Worm (Caenorhabditis elegans) whole organism, L1 larva: ENCODE data around the gene col-146.

ENCODE experiments used
- C04F5.9 ChIP-seq: sonication (generic microtip); optimal IDR thresholded peaks from 2 replicates; lab custom pipeline; 2016; ENCODE audit warnings: missing genetic modification characterization, missing compliant biosample characterization
- C16A3.4 ChIP-seq: fragments of 150-350 bp; optimal IDR thresholded peaks from 2 replicates; lab custom pipeline; 2014; ENCODE audit warnings: missing biosample characterization, missing genetic modification characterization
- C34B4.2 ChIP-seq: sonication (generic microtip); optimal IDR thresholded peaks from 2 replicates; lab custom pipeline; 2017; ENCODE audit warnings: mild to moderate bottlenecking, missing genetic modification characterization, missing compliant biosample characterization
- Y116A8C.19 ChIP-seq: sonication (generic microtip); optimal IDR thresholded peaks from 2 replicates; lab custom pipeline; 2016; ENCODE audit warnings: missing compliant biosample characterization, missing genetic modification characterization, borderline replicate concordance
- alr-1 ChIP-seq: fragments of 200-800 bp; sonication (Bioruptor generic); optimal IDR thresholded peaks from 2 replicates; lab custom pipeline; 2018; ENCODE audit warnings: borderline replicate concordance, mild to moderate bottlenecking, missing genetic modification characterization, missing compliant biosample characterization
- aly-2 ChIP-seq: fragments of 150-350 bp; optimal IDR thresholded peaks from 2 replicates; lab custom pipeline; 2014; ENCODE audit warnings: missing biosample characterization, missing genetic modification characterization
- ceh-63 ChIP-seq: fragments of 200-800 bp; sonication (Bioruptor generic); optimal IDR thresholded peaks from 2 replicates; lab custom pipeline; 2018; ENCODE audit warnings: mild to moderate bottlenecking, missing genetic modification characterization, missing compliant biosample characterization
- ceh-8 ChIP-seq: fragments of 200-800 bp; sonication (Bioruptor generic); optimal IDR thresholded peaks from 2 replicates; lab custom pipeline; 2018; ENCODE audit warnings: mild to moderate bottlenecking, missing genetic modification characterization, moderate library complexity, missing compliant biosample characterization
- ceh-88 ChIP-seq: fragments of 200-800 bp; sonication (Bioruptor generic); IDR thresholded peaks from 2 replicates; pipeline ENCODE4 v1.3.6; 2022; ENCODE audit warnings: missing genetic modification characterization, missing compliant biosample characterization
- ces-1 ChIP-seq: fragments of 150-350 bp; optimal IDR thresholded peaks from 2 replicates; lab custom pipeline; 2014; ENCODE audit warnings: missing biosample characterization, missing genetic modification reagents, missing genetic modification characterization
- efl-1 ChIP-seq, 4 experiments: fragments of 150-350 bp; optimal IDR thresholded peaks in 3 of 4; peaks in 1 of 4; 1 replicate in 1 of 4; 2 replicates in 3 of 4; lab custom pipeline; 2014; ENCODE audit warnings: missing biosample characterization in 2 of 4, missing genetic modification characterization in 2 of 4, missing genetic modification reagents in 2 of 4
- efl-3 ChIP-seq: fragments of 200-800 bp; sonication (Bioruptor generic); optimal IDR thresholded peaks from 2 replicates; lab custom pipeline; 2018; ENCODE audit warnings: mild to moderate bottlenecking, missing genetic modification characterization, missing compliant biosample characterization
- egl-27 ChIP-seq, 2 experiments: fragments of 150-350 bp in 1 of 2; sonication (generic microtip); optimal IDR thresholded peaks; 3 replicates each; lab custom pipeline; 2017 to 2018; ENCODE audit warnings: missing biosample characterization in 2 of 2, missing genetic modification characterization in 2 of 2, missing genetic modification reagents in 2 of 2
- elt-3 ChIP-seq, 6 experiments: fragments of 150-350 bp in 1 of 6; sonication (generic microtip); optimal IDR thresholded peaks; 2 replicates each; lab custom pipeline; 2017 to 2018; ENCODE audit warnings: missing biosample characterization in 6 of 6, missing genetic modification characterization in 6 of 6, inconsistent platforms in 1 of 6
- fkh-10 ChIP-seq: sonication (generic microtip); optimal IDR thresholded peaks from 2 replicates; lab custom pipeline; 2017; ENCODE audit warnings: missing biosample characterization, missing genetic modification reagents, missing genetic modification characterization
- fos-1 ChIP-seq: fragments of 150-350 bp; optimal IDR thresholded peaks from 2 replicates; lab custom pipeline; 2014; ENCODE audit warnings: missing biosample characterization, missing genetic modification characterization
- grh-1 ChIP-seq: fragments of 200-800 bp; sonication (Bioruptor generic); IDR thresholded peaks from 2 replicates; pipeline ENCODE4 v1.3.6; 2022; ENCODE audit warnings: missing genetic modification reagents, missing genetic modification characterization, missing compliant biosample characterization
- hlh-17 ChIP-seq: fragments of 200-800 bp; sonication (Bioruptor generic); optimal IDR thresholded peaks from 2 replicates; lab custom pipeline; 2018; ENCODE audit warnings: missing genetic modification characterization, mild to moderate bottlenecking, missing compliant biosample characterization, moderate library complexity, borderline replicate concordance
- hlh-4 ChIP-seq: sonication (generic microtip); optimal IDR thresholded peaks from 2 replicates; lab custom pipeline; 2016; ENCODE audit warnings: mild to moderate bottlenecking, missing genetic modification characterization, missing compliant biosample characterization
- irx-1 ChIP-seq: sonication (generic microtip); optimal IDR thresholded peaks from 2 replicates; lab custom pipeline; 2016; ENCODE audit warnings: missing genetic modification characterization, missing compliant biosample characterization
- jun-1 ChIP-seq: fragments of 150-350 bp; optimal IDR thresholded peaks from 2 replicates; lab custom pipeline; 2014; ENCODE audit warnings: missing biosample characterization, missing genetic modification reagents, missing genetic modification characterization
- lin-14 ChIP-seq: fragments of 200-800 bp; sonication (Bioruptor generic); optimal IDR thresholded peaks from 2 replicates; lab custom pipeline; 2018; ENCODE audit warnings: mild to moderate bottlenecking, missing genetic modification characterization, moderate library complexity, missing compliant biosample characterization
- lin-35 ChIP-seq, 2 experiments: fragments of 150-350 bp; optimal IDR thresholded peaks; 2 replicates each; lab custom pipeline; 2014; ENCODE audit warnings: missing biosample characterization in 2 of 2, missing genetic modification characterization in 2 of 2, missing genetic modification reagents in 2 of 2
- lir-3 ChIP-seq: sonication (generic microtip); optimal IDR thresholded peaks from 2 replicates; lab custom pipeline; 2016; ENCODE audit warnings: mild to moderate bottlenecking, missing genetic modification characterization, moderate library complexity, missing compliant biosample characterization; ENCODE audit not compliant: poor library complexity
- lsy-2 ChIP-seq, 2 experiments: fragments of 150-350 bp; optimal IDR thresholded peaks; 2 replicates each; lab custom pipeline; 2014; ENCODE audit warnings: missing biosample characterization in 2 of 2, missing genetic modification characterization in 2 of 2
- mab-9 ChIP-seq: fragments of 200-800 bp; sonication (Bioruptor generic); IDR thresholded peaks from 2 replicates; pipeline ENCODE4 v1.3.6; 2022; ENCODE audit warnings: missing genetic modification reagents, missing genetic modification characterization, missing compliant biosample characterization
- mdl-1 ChIP-seq, 2 experiments: fragments of 150-350 bp; optimal IDR thresholded peaks; 2 replicates each; lab custom pipeline; 2014 to 2017; ENCODE audit warnings: missing biosample characterization in 2 of 2, missing genetic modification characterization in 2 of 2, inconsistent platforms in 1 of 2
- mef-2 ChIP-seq: fragments of 150-350 bp; optimal IDR thresholded peaks from 2 replicates; lab custom pipeline; 2014; ENCODE audit warnings: missing biosample characterization, missing genetic modification characterization
- nhr-12 ChIP-seq: sonication (generic microtip); optimal IDR thresholded peaks from 2 replicates; lab custom pipeline; 2017; ENCODE audit warnings: missing biosample characterization, missing genetic modification characterization
- nhr-19 ChIP-seq: fragments of 200-800 bp; sonication (Bioruptor generic); conservative IDR thresholded peaks from 2 replicates; pipeline ENCODE4 v1.3.6; 2022; ENCODE audit warnings: missing genetic modification characterization, missing compliant biosample characterization
- nhr-28 ChIP-seq: fragments of 150-350 bp; optimal IDR thresholded peaks from 2 replicates; lab custom pipeline; 2014; ENCODE audit warnings: missing biosample characterization, missing genetic modification characterization
- nhr-47 ChIP-seq: sonication (generic microtip); optimal IDR thresholded peaks from 2 replicates; lab custom pipeline; 2016; ENCODE audit warnings: mild to moderate bottlenecking, missing genetic modification characterization, moderate library complexity, missing compliant biosample characterization
- nhr-76 ChIP-seq: sonication (generic microtip); optimal IDR thresholded peaks from 2 replicates; lab custom pipeline; 2017; ENCODE audit warnings: missing biosample characterization, missing genetic modification characterization
- nhr-84 ChIP-seq: sonication (generic microtip); optimal IDR thresholded peaks from 2 replicates; lab custom pipeline; 2017; ENCODE audit warnings: missing biosample characterization, missing genetic modification characterization
- pax-3 ChIP-seq: fragments of 200-800 bp; sonication (Bioruptor generic); optimal IDR thresholded peaks from 2 replicates; lab custom pipeline; 2018; ENCODE audit warnings: mild to moderate bottlenecking, missing genetic modification characterization, moderate library complexity, missing compliant biosample characterization
- pqm-1 ChIP-seq: sonication (generic microtip); optimal IDR thresholded peaks from 3 replicates; lab custom pipeline; 2017; ENCODE audit warnings: missing biosample characterization, missing genetic modification characterization
- snu-23 ChIP-seq: sonication (generic microtip); optimal IDR thresholded peaks from 2 replicates; lab custom pipeline; 2016; ENCODE audit warnings: missing genetic modification characterization, missing compliant biosample characterization
- sptf-1 ChIP-seq: fragments of 150-350 bp; optimal IDR thresholded peaks from 2 replicates; lab custom pipeline; 2014; ENCODE audit warnings: missing biosample characterization, missing genetic modification characterization
- sup-37 ChIP-seq: fragments of 200-800 bp; sonication (Bioruptor generic); optimal IDR thresholded peaks from 2 replicates; lab custom pipeline; 2018; ENCODE audit warnings: mild to moderate bottlenecking, missing genetic modification characterization, missing compliant biosample characterization
- tlp-1 ChIP-seq: fragments of 150-350 bp; optimal IDR thresholded peaks from 2 replicates; lab custom pipeline; 2014; ENCODE audit warnings: missing biosample characterization, missing genetic modification characterization
- unc-130 ChIP-seq: fragments of 150-350 bp; optimal IDR thresholded peaks from 2 replicates; lab custom pipeline; 2017; ENCODE audit warnings: missing biosample characterization, missing genetic modification characterization, inconsistent platforms
- unc-62 ChIP-seq: fragments of 150-350 bp; optimal IDR thresholded peaks from 2 replicates; lab custom pipeline; 2014; ENCODE audit warnings: missing biosample characterization, missing genetic modification reagents, missing genetic modification characterization
- vab-15 ChIP-seq: sonication (generic microtip); optimal IDR thresholded peaks from 2 replicates; lab custom pipeline; 2017; ENCODE audit warnings: missing genotype, mild to moderate bottlenecking, missing genetic modification characterization, missing compliant biosample characterization

The col-146 gene

ce11 chrV:9582594-9583322 is 47.0 kb upstream of the col-146 start, which contains the start of gene rtfo-1 (continued):
- no peak for TF ChIP-seq efl-3 (GFP tag; lab: Kevin White, UChicago)
- peak; percentile 44 for TF ChIP-seq unc-130 (tag; lab: Kevin White, UChicago)
- no peak for TF ChIP-seq C34B4.2 (tag; lab: Kevin White, UChicago)
- TF ChIP-seq sptf-1 (tag; lab: Kevin White, UChicago), result no peak
- no peak for TF ChIP-seq sup-37 (GFP tag; lab: Kevin White, UChicago)
- TF ChIP-seq elt-3 (tag; optimal IDR thresholded peaks at IDR 0.05; lab: Kevin White, UChicago), result no peak
- TF ChIP-seq lin-14 (GFP tag; lab: Kevin White, UChicago), result peak; percentile 41
- no peak for TF ChIP-seq fos-1
- TF ChIP-seq pax-3, result no peak
- no peak for TF ChIP-seq C04F5.9 (tag; lab: Kevin White, UChicago)
- no peak for TF ChIP-seq nhr-76
- no peak for TF ChIP-seq alr-1 (tag; lab: Kevin White, UChicago)
- TF ChIP-seq grh-1 (GFP tag; lab: Robert Waterston, UW), result no peak
- TF ChIP-seq lir-3 (tag; lab: Kevin White, UChicago), result peak; percentile 31
- TF ChIP-seq ceh-88 (GFP tag; lab: Robert Waterston, UW), result no peak
- no peak for TF ChIP-seq jun-1 (tag; lab: Kevin White, UChicago)
- peak; percentile 29 to 60 for TF ChIP-seq lin-35 (GFP tag; optimal IDR thresholded peaks at IDR 0.05; lab: Kevin White, UChicago)
- TF ChIP-seq tlp-1 (tag; lab: Kevin White, UChicago), result no peak
- no peak for TF ChIP-seq hlh-4 (tag; lab: Kevin White, UChicago)
- TF ChIP-seq efl-1 (optimal IDR thresholded peaks at IDR 0.05; lab: Kevin White, UChicago), result peak; percentile 37 to 51
- TF ChIP-seq efl-1 (GFP tag; optimal IDR thresholded peaks at IDR 0.05 in 1 of 2; lab: Kevin White, UChicago), result peak; percentile 17 to 96
- peak; percentile 36 to 41 for TF ChIP-seq lsy-2 (tag; optimal IDR thresholded peaks at IDR 0.05; lab: Kevin White, UChicago)
- no peak for TF ChIP-seq pqm-1 (tag; lab: Kevin White, UChicago)
- no peak for TF ChIP-seq ceh-8
- no peak for TF ChIP-seq mab-9 (GFP tag; lab: Robert Waterston, UW)
- TF ChIP-seq ceh-63 (GFP tag; lab: Kevin White, UChicago), result no peak
- TF ChIP-seq mef-2, result no peak
- TF ChIP-seq Y116A8C.19 (tag; lab: Kevin White, UChicago), result no peak
- TF ChIP-seq mdl-1 (tag; optimal IDR thresholded peaks at IDR 0.05; lab: Kevin White, UChicago), result peak in 1 of 2 experiments; percentile 48
- TF ChIP-seq hlh-17 (GFP tag; lab: Kevin White, UChicago), result no peak
- TF ChIP-seq egl-27 (tag; optimal IDR thresholded peaks at IDR 0.05; lab: Kevin White, UChicago), result no peak
- TF ChIP-seq nhr-19 (GFP tag; lab: Robert Waterston, UW), result peak; percentile 29
- TF ChIP-seq fkh-10 (GFP tag; lab: Kevin White, UChicago), result no peak
- no peak for TF ChIP-seq nhr-28

ce11 chrV:9583323-9583644 is 46.5 kb upstream of the col-146 start, which contains the start of gene K09G1.1:
Gene K09G1.1 (plus strand): TSS chrV:9583545.
- TF ChIP-seq nhr-19 (GFP tag; lab: Robert Waterston, UW) (no peak), nhr-47 (tag; lab: Kevin White, UChicago) (no peak), ces-1 (GFP tag; lab: Kevin White, UChicago) (no peak), nhr-84 (no peak), irx-1 (tag; lab: Kevin White, UChicago) (no peak), unc-62 (GFP tag; lab: Kevin White, UChicago) (no peak), lin-14 (GFP tag; lab: Kevin White, UChicago) (no peak), mef-2 (no peak), C04F5.9 (tag; lab: Kevin White, UChicago) (no peak), sptf-1 (tag; lab: Kevin White, UChicago) (no peak), C16A3.4 (tag; lab: Kevin White, UChicago) (no peak), snu-23 (GFP tag; lab: Kevin White, UChicago) (no peak), lir-3 (tag; lab: Kevin White, UChicago) (no peak), nhr-12 (tag; lab: Kevin White, UChicago) (no peak), efl-3 (GFP tag; lab: Kevin White, UChicago) (no peak), aly-2 (tag; lab: Kevin White, UChicago) (no peak), jun-1 (tag; lab: Kevin White, UChicago) (no peak), grh-1 (GFP tag; lab: Robert Waterston, UW) (no peak), vab-15 (tag; lab: Kevin White, UChicago) (no peak)
